Fruit fly (Drosophila melanogaster): ENCODE data around the gene Vps26.

DNA sequence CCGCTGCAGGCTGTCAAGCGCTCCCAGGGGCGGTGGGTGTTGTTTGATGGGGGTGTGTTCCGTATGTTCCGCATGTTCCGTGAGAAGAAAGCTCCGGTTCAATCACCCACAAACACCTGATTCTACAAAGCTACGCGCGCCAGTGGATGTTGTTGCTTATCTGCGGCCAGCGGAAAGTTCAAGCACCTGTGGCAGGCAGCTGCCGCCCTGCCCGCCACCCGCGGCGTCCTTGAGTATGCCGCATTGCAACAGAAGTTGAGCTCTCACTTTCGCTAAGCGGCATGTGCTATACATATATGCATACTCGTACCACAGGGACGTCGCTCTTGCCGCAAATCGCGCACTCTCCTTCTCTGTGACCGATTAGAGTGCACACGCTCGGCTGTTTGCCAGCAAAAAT lies 45.6 kb upstream of the Vps26 start:
- TF ChIP-seq cnc (optimal IDR thresholded peaks at IDR 0.05) (no peak), bab1 (GFP tag; optimal IDR thresholded peaks at IDR 0.05) (no peak), Mnt (GFP tag; optimal IDR thresholded peaks at IDR 0.05) (peak; percentile 36), cic (GFP tag; optimal IDR thresholded peaks at IDR 0.05) (no peak), CG7101 (tag; optimal IDR thresholded peaks at IDR 0.05) (no peak), tj (GFP tag; optimal IDR thresholded peaks at IDR 0.05) (no peak), Clk (GFP tag; optimal IDR thresholded peaks at IDR 0.05) (no peak), Crg-1 (GFP tag; optimal IDR thresholded peaks at IDR 0.05) (no peak), CG14711 (tag; optimal IDR thresholded peaks at IDR 0.05) (no peak), pad (GFP tag; optimal IDR thresholded peaks at IDR 0.05) (no peak), CG7045 (GFP tag; optimal IDR thresholded peaks at IDR 0.05) (no peak), kay (GFP tag; ENCODE audit: borderline replicate concordance) (no peak)
